Worm (Caenorhabditis elegans) whole organism, L3 larva: ENCODE measurements around the gene grk-2.

Experiments used
- ZK546.5 ChIP-seq: sonication (generic microtip); optimal IDR thresholded peaks from 2 replicates; lab custom pipeline; 2017; ENCODE audit warnings: missing biosample characterization, missing genetic modification characterization
- daf-12 ChIP-seq: fragments of 150-350 bp; optimal IDR thresholded peaks from 2 replicates; lab custom pipeline; 2014; ENCODE audit warnings: missing biosample characterization, missing genetic modification reagents, missing genetic modification characterization
- elt-2 ChIP-seq: sonication (generic microtip); optimal IDR thresholded peaks from 2 replicates; lab custom pipeline; 2016; ENCODE audit warnings: missing genetic modification reagents, mild to moderate bottlenecking, missing genetic modification characterization, missing compliant biosample characterization
- fkh-10 ChIP-seq: sonication (generic microtip); optimal IDR thresholded peaks from 2 replicates; lab custom pipeline; 2017; ENCODE audit warnings: missing biosample characterization, missing genetic modification reagents, missing genetic modification characterization
- mdl-1 ChIP-seq: fragments of 150-350 bp; optimal IDR thresholded peaks from 2 replicates; lab custom pipeline; 2014; ENCODE audit warnings: missing biosample characterization, missing genetic modification characterization
- nhr-23 ChIP-seq: fragments of 150-350 bp; optimal IDR thresholded peaks from 2 replicates; lab custom pipeline; 2014; ENCODE audit warnings: missing biosample characterization, missing genetic modification reagents, missing genetic modification characterization
- nhr-237 ChIP-seq: fragments of 150-350 bp; optimal IDR thresholded peaks from 2 replicates; lab custom pipeline; 2014; ENCODE audit warnings: missing biosample characterization, missing genetic modification characterization
- nhr-76 ChIP-seq: fragments of 150-350 bp; sonication (generic microtip); optimal IDR thresholded peaks from 5 replicates; lab custom pipeline; 2014; ENCODE audit warnings: missing biosample characterization, missing genetic modification characterization
- nhr-77 ChIP-seq: fragments of 150-350 bp; optimal IDR thresholded peaks from 2 replicates; lab custom pipeline; 2014; ENCODE audit warnings: missing biosample characterization, missing genetic modification characterization
- skn-1 ChIP-seq: fragments of 150-350 bp; optimal IDR thresholded peaks from 2 replicates; lab custom pipeline; 2014; ENCODE audit warnings: missing biosample characterization, missing genetic modification characterization
- snpc-4 ChIP-seq: fragments of 150-350 bp; optimal IDR thresholded peaks from 2 replicates; lab custom pipeline; 2014; ENCODE audit warnings: missing biosample characterization, missing genetic modification characterization
- tbx-2 ChIP-seq: sonication (generic microtip); optimal IDR thresholded peaks from 2 replicates; lab custom pipeline; 2016; ENCODE audit warnings: mild to moderate bottlenecking, missing genetic modification characterization, missing compliant biosample characterization
- unc-39 ChIP-seq: sonication (generic microtip); optimal IDR thresholded peaks from 4 replicates; lab custom pipeline; 2017; ENCODE audit warnings: missing biosample characterization, missing genetic modification characterization
- ztf-11 ChIP-seq: fragments of 150-350 bp; optimal IDR thresholded peaks from 2 replicates; lab custom pipeline; 2014; ENCODE audit warnings: missing biosample characterization, missing genetic modification characterization

ce11 chrIII:683318-683717 lies 7.4 kb downstream of the grk-2 start, which contains the start of gene W02B3.4:
- TF ChIP-seq nhr-237 (tag; lab: Kevin White, UChicago) = no peak
- no peak for TF ChIP-seq unc-39
- no peak for TF ChIP-seq daf-12 (tag; lab: Kevin White, UChicago)
- no peak for TF ChIP-seq nhr-77 (tag; lab: Kevin White, UChicago)
- TF ChIP-seq elt-2 (tag; lab: Kevin White, UChicago) = no peak
- TF ChIP-seq ztf-11 (tag; lab: Kevin White, UChicago) = no peak
- TF ChIP-seq fkh-10 (GFP tag; lab: Kevin White, UChicago) = no peak
- TF ChIP-seq nhr-23 (tag; lab: Kevin White, UChicago) = no peak
- no peak for TF ChIP-seq snpc-4 (tag; lab: Kevin White, UChicago)
- no peak for TF ChIP-seq ZK546.5 (tag; lab: Kevin White, UChicago)
- no peak for TF ChIP-seq skn-1 (tag; lab: Kevin White, UChicago)
- no peak for TF ChIP-seq nhr-76 (tag; lab: Kevin White, UChicago)
- no peak for TF ChIP-seq tbx-2
- TF ChIP-seq mdl-1 (tag; lab: Kevin White, UChicago) = no peak
